Worm (Caenorhabditis elegans) whole organism, L1 larva: Measurements from ENCODE around the gene F32D8.13.
A peak's percentile ranks its signal among the peaks of the same experiment; 100 is the strongest.

Source experiments
- C04F5.9 ChIP-seq: sonication (generic microtip); optimal IDR thresholded peaks from 2 replicates; lab custom pipeline; 2016; ENCODE audit warnings: missing genetic modification characterization, missing compliant biosample characterization
- C16A3.4 ChIP-seq: fragments of 150-350 bp; optimal IDR thresholded peaks from 2 replicates; lab custom pipeline; 2014; ENCODE audit warnings: missing biosample characterization, missing genetic modification characterization
- Y116A8C.19 ChIP-seq: sonication (generic microtip); optimal IDR thresholded peaks from 2 replicates; lab custom pipeline; 2016; ENCODE audit warnings: missing compliant biosample characterization, missing genetic modification characterization, borderline replicate concordance
- alr-1 ChIP-seq: fragments of 200-800 bp; sonication (Bioruptor generic); optimal IDR thresholded peaks from 2 replicates; lab custom pipeline; 2018; ENCODE audit warnings: borderline replicate concordance, mild to moderate bottlenecking, missing genetic modification characterization, missing compliant biosample characterization
- ama-1 ChIP-seq: fragments of 150-350 bp; optimal IDR thresholded peaks from 2 replicates; lab custom pipeline; 2014
- ceh-8 ChIP-seq: fragments of 200-800 bp; sonication (Bioruptor generic); optimal IDR thresholded peaks from 2 replicates; lab custom pipeline; 2018; ENCODE audit warnings: mild to moderate bottlenecking, missing genetic modification characterization, moderate library complexity, missing compliant biosample characterization
- ceh-88 ChIP-seq: fragments of 200-800 bp; sonication (Bioruptor generic); IDR thresholded peaks from 2 replicates; pipeline ENCODE4 v1.3.6; 2022; ENCODE audit warnings: missing genetic modification characterization, missing compliant biosample characterization
- ceh-90 ChIP-seq: sonication (generic microtip); optimal IDR thresholded peaks from 2 replicates; lab custom pipeline; 2016; ENCODE audit warnings: missing genetic modification characterization, missing compliant biosample characterization
- ces-1 ChIP-seq: fragments of 150-350 bp; optimal IDR thresholded peaks from 2 replicates; lab custom pipeline; 2014; ENCODE audit warnings: missing biosample characterization, missing genetic modification reagents, missing genetic modification characterization
- dsc-1 ChIP-seq: sonication (generic microtip); optimal IDR thresholded peaks from 2 replicates; lab custom pipeline; 2016; ENCODE audit warnings: mild to moderate bottlenecking, missing genetic modification characterization, missing compliant biosample characterization
- efl-1 ChIP-seq, 4 experiments: fragments of 150-350 bp; optimal IDR thresholded peaks in 3 of 4; peaks in 1 of 4; 1 replicate in 1 of 4; 2 replicates in 3 of 4; lab custom pipeline; 2014; ENCODE audit warnings: missing biosample characterization in 2 of 4, missing genetic modification characterization in 2 of 4, missing genetic modification reagents in 2 of 4
- elt-2 ChIP-seq: sonication (generic microtip); optimal IDR thresholded peaks from 2 replicates; lab custom pipeline; 2016; ENCODE audit warnings: missing genetic modification characterization, mild to moderate bottlenecking, inconsistent platforms, missing compliant biosample characterization, missing genetic modification reagents
- ets-5 ChIP-seq: fragments of 200-800 bp; sonication (Bioruptor generic); IDR thresholded peaks from 2 replicates; pipeline ENCODE4 v1.3.6; 2022; ENCODE audit warnings: missing genetic modification characterization, missing compliant biosample characterization
- fkh-10 ChIP-seq: sonication (generic microtip); optimal IDR thresholded peaks from 2 replicates; lab custom pipeline; 2017; ENCODE audit warnings: missing biosample characterization, missing genetic modification reagents, missing genetic modification characterization
- fkh-8 ChIP-seq: sonication (generic microtip); optimal IDR thresholded peaks from 2 replicates; lab custom pipeline; 2016; ENCODE audit warnings: mild to moderate bottlenecking, missing genetic modification characterization, missing compliant biosample characterization
- hlh-17 ChIP-seq: fragments of 200-800 bp; sonication (Bioruptor generic); optimal IDR thresholded peaks from 2 replicates; lab custom pipeline; 2018; ENCODE audit warnings: missing genetic modification characterization, mild to moderate bottlenecking, missing compliant biosample characterization, moderate library complexity, borderline replicate concordance
- irx-1 ChIP-seq: sonication (generic microtip); optimal IDR thresholded peaks from 2 replicates; lab custom pipeline; 2016; ENCODE audit warnings: missing genetic modification characterization, missing compliant biosample characterization
- lin-13 ChIP-seq: fragments of 150-350 bp; optimal IDR thresholded peaks from 2 replicates; lab custom pipeline; 2014; ENCODE audit warnings: missing biosample characterization, missing genetic modification reagents, missing genetic modification characterization
- lin-14 ChIP-seq: fragments of 200-800 bp; sonication (Bioruptor generic); optimal IDR thresholded peaks from 2 replicates; lab custom pipeline; 2018; ENCODE audit warnings: mild to moderate bottlenecking, missing genetic modification characterization, moderate library complexity, missing compliant biosample characterization
- lin-15B ChIP-seq: fragments of 150-350 bp; sonication (generic microtip); optimal IDR thresholded peaks from 3 replicates; lab custom pipeline; 2014; ENCODE audit warnings: missing biosample characterization, missing genetic modification characterization
- lin-35 ChIP-seq, 2 experiments: fragments of 150-350 bp; optimal IDR thresholded peaks; 2 replicates each; lab custom pipeline; 2014; ENCODE audit warnings: missing biosample characterization in 2 of 2, missing genetic modification characterization in 2 of 2, missing genetic modification reagents in 2 of 2
- lsy-2 ChIP-seq, 2 experiments: fragments of 150-350 bp; optimal IDR thresholded peaks; 2 replicates each; lab custom pipeline; 2014; ENCODE audit warnings: missing biosample characterization in 2 of 2, missing genetic modification characterization in 2 of 2
- mdl-1 ChIP-seq, 2 experiments: fragments of 150-350 bp; optimal IDR thresholded peaks; 2 replicates each; lab custom pipeline; 2014 to 2017; ENCODE audit warnings: missing biosample characterization in 2 of 2, missing genetic modification characterization in 2 of 2, inconsistent platforms in 1 of 2
- mep-1 ChIP-seq: fragments of 150-350 bp; optimal IDR thresholded peaks from 2 replicates; lab custom pipeline; 2014; ENCODE audit warnings: missing biosample characterization, missing genetic modification characterization
- nhr-11 ChIP-seq: fragments of 150-350 bp; optimal IDR thresholded peaks from 2 replicates; lab custom pipeline; 2014; ENCODE audit warnings: missing biosample characterization, missing genetic modification characterization
- nhr-12 ChIP-seq: sonication (generic microtip); optimal IDR thresholded peaks from 2 replicates; lab custom pipeline; 2017; ENCODE audit warnings: missing biosample characterization, missing genetic modification characterization
- nhr-19 ChIP-seq: fragments of 200-800 bp; sonication (Bioruptor generic); conservative IDR thresholded peaks from 2 replicates; pipeline ENCODE4 v1.3.6; 2022; ENCODE audit warnings: missing genetic modification characterization, missing compliant biosample characterization
- nhr-20 ChIP-seq: sonication (generic microtip); optimal IDR thresholded peaks from 2 replicates; lab custom pipeline; 2016; ENCODE audit warnings: mild to moderate bottlenecking, missing genetic modification characterization, missing compliant biosample characterization
- nhr-47 ChIP-seq: sonication (generic microtip); optimal IDR thresholded peaks from 2 replicates; lab custom pipeline; 2016; ENCODE audit warnings: mild to moderate bottlenecking, missing genetic modification characterization, moderate library complexity, missing compliant biosample characterization
- nhr-71 ChIP-seq: sonication (generic microtip); optimal IDR thresholded peaks from 2 replicates; lab custom pipeline; 2016; ENCODE audit warnings: mild to moderate bottlenecking, missing genetic modification characterization, moderate library complexity, missing compliant biosample characterization
- nhr-85 ChIP-seq: sonication (generic microtip); peaks from one replicate; lab custom pipeline; 2016; ENCODE audit warnings: missing genetic modification characterization, inconsistent platforms, missing compliant biosample characterization
- pax-3 ChIP-seq: fragments of 200-800 bp; sonication (Bioruptor generic); optimal IDR thresholded peaks from 2 replicates; lab custom pipeline; 2018; ENCODE audit warnings: mild to moderate bottlenecking, missing genetic modification characterization, moderate library complexity, missing compliant biosample characterization
- rnt-1 ChIP-seq: sonication (generic microtip); optimal IDR thresholded peaks from 2 replicates; lab custom pipeline; 2016; ENCODE audit warnings: mild to moderate bottlenecking, missing genetic modification characterization, moderate library complexity, missing compliant biosample characterization
- skn-1 ChIP-seq: fragments of 150-350 bp; optimal IDR thresholded peaks from 2 replicates; lab custom pipeline; 2014; ENCODE audit warnings: missing biosample characterization, missing genetic modification characterization
- snpc-4 ChIP-seq: fragments of 150-350 bp; optimal IDR thresholded peaks from 2 replicates; lab custom pipeline; 2014; ENCODE audit warnings: missing biosample characterization, missing genetic modification characterization
- sptf-1 ChIP-seq: fragments of 150-350 bp; optimal IDR thresholded peaks from 2 replicates; lab custom pipeline; 2014; ENCODE audit warnings: missing biosample characterization, missing genetic modification characterization
- sup-37 ChIP-seq: fragments of 200-800 bp; sonication (Bioruptor generic); optimal IDR thresholded peaks from 2 replicates; lab custom pipeline; 2018; ENCODE audit warnings: mild to moderate bottlenecking, missing genetic modification characterization, missing compliant biosample characterization
- swsn-7 ChIP-seq: sonication (generic microtip); optimal IDR thresholded peaks from 2 replicates; lab custom pipeline; 2016; ENCODE audit warnings: missing genetic modification characterization, missing compliant biosample characterization
- tbx-2 ChIP-seq: sonication (generic microtip); optimal IDR thresholded peaks from 2 replicates; lab custom pipeline; 2016; ENCODE audit warnings: missing genetic modification characterization, missing compliant biosample characterization
- tlp-1 ChIP-seq: fragments of 150-350 bp; optimal IDR thresholded peaks from 2 replicates; lab custom pipeline; 2014; ENCODE audit warnings: missing biosample characterization, missing genetic modification characterization
- unc-30 ChIP-seq: sonication (generic microtip); optimal IDR thresholded peaks from 2 replicates; lab custom pipeline; 2017; ENCODE audit warnings: missing biosample characterization, missing genetic modification characterization
- unc-98 ChIP-seq: fragments of 200-800 bp; sonication (Bioruptor generic); IDR thresholded peaks from 2 replicates; pipeline ENCODE4 v1.3.6; 2022; ENCODE audit warnings: missing genetic modification characterization, missing compliant biosample characterization
- vab-15 ChIP-seq: sonication (generic microtip); optimal IDR thresholded peaks from 2 replicates; lab custom pipeline; 2017; ENCODE audit warnings: missing genotype, mild to moderate bottlenecking, missing genetic modification characterization, missing compliant biosample characterization
- zag-1 ChIP-seq: fragments of 150-350 bp; optimal IDR thresholded peaks from 2 replicates; lab custom pipeline; 2014; ENCODE audit warnings: missing biosample characterization, missing genetic modification characterization
- zip-4 ChIP-seq: fragments of 200-800 bp; sonication (Bioruptor generic); optimal IDR thresholded peaks from 2 replicates; lab custom pipeline; 2018; ENCODE audit warnings: mild to moderate bottlenecking, missing genetic modification characterization, moderate library complexity, missing compliant biosample characterization
- ztf-11 ChIP-seq, 2 experiments: sonication (generic microtip); optimal IDR thresholded peaks; 2 replicates each; lab custom pipeline; 2016 to 2017; ENCODE audit warnings: missing genetic modification characterization in 2 of 2, missing biosample characterization in 1 of 2, missing compliant biosample characterization in 1 of 2

The F32D8.13 gene

ce11 chrV:10871457-10871861 is 24.9 kb downstream of the F32D8.13 start (continued):
- TF ChIP-seq rnt-1 (tag; lab: Kevin White, UChicago) (peak; percentile 81), unc-98 (GFP tag; lab: Robert Waterston, UW) (no peak), nhr-47 (tag; lab: Kevin White, UChicago) (peak; percentile 88), efl-1 (optimal IDR thresholded peaks at IDR 0.05; lab: Kevin White, UChicago) (peak; percentile 71 to 72), efl-1 (GFP tag; optimal IDR thresholded peaks at IDR 0.05 in 1 of 2; lab: Kevin White, UChicago) (peak; percentile 38 to 88), zag-1 (tag; lab: Kevin White, UChicago) (no peak), swsn-7 (peak; percentile 84), sup-37 (GFP tag; lab: Kevin White, UChicago) (peak; percentile 55), ceh-8 (GFP tag; lab: Kevin White, UChicago) (no peak), fkh-8 (tag; lab: Kevin White, UChicago) (peak; percentile 89), nhr-20 (tag; lab: Kevin White, UChicago) (peak; percentile 95), lin-35 (GFP tag; optimal IDR thresholded peaks at IDR 0.05; lab: Kevin White, UChicago) (peak; percentile 60 to 72), tbx-2 (tag; lab: Kevin White, UChicago) (peak; percentile 90), fkh-10 (GFP tag; lab: Kevin White, UChicago) (peak; percentile 97), ces-1 (no peak), zip-4 (GFP tag; lab: Kevin White, UChicago) (no peak), elt-2 (tag; lab: Kevin White, UChicago) (no peak), ama-1 (lab: Kevin White, UChicago) (no peak), unc-30 (tag; lab: Kevin White, UChicago) (no peak), ztf-11 (tag; optimal IDR thresholded peaks at IDR 0.05; lab: Kevin White, UChicago) (peak in 1 of 2 experiments; percentile 31), C16A3.4 (tag; lab: Kevin White, UChicago) (peak; percentile 44), nhr-19 (GFP tag; lab: Robert Waterston, UW) (peak; percentile 81), vab-15 (tag; lab: Kevin White, UChicago) (no peak), dsc-1 (tag; lab: Kevin White, UChicago) (peak; percentile 81), ets-5 (GFP tag; lab: Robert Waterston, UW) (no peak), ceh-90 (tag; lab: Kevin White, UChicago) (no peak), tlp-1 (no peak), sptf-1 (tag; lab: Kevin White, UChicago) (no peak), lin-13 (GFP tag; lab: Kevin White, UChicago) (peak; percentile 73), nhr-11 (peak; percentile 10), mep-1 (tag; lab: Kevin White, UChicago) (peak; percentile 92), nhr-12 (tag; lab: Kevin White, UChicago) (no peak), pax-3 (tag; lab: Kevin White, UChicago) (peak; percentile 56), alr-1 (tag; lab: Kevin White, UChicago) (no peak), lin-15B (tag; lab: Kevin White, UChicago) (no peak), lsy-2 (tag; optimal IDR thresholded peaks at IDR 0.05; lab: Kevin White, UChicago) (peak; percentile 73 to 84), snpc-4 (tag; lab: Kevin White, UChicago) (peak; percentile 63), hlh-17 (GFP tag; lab: Kevin White, UChicago) (no peak), Y116A8C.19 (no peak)
- TF ChIP-seq, all 84 proteins: peak for 48

ce11 chrV:10870050-10870449 is 26.3 kb downstream of the F32D8.13 start:
- TF ChIP-seq lin-14 (GFP tag; lab: Kevin White, UChicago) (peak; percentile 61), nhr-85 (tag; lab: Kevin White, UChicago) (peak; percentile 31), skn-1 (tag; lab: Kevin White, UChicago) (no peak), ztf-11 (tag; optimal IDR thresholded peaks at IDR 0.05; lab: Kevin White, UChicago) (no peak), irx-1 (tag; lab: Kevin White, UChicago) (no peak), mdl-1 (tag; optimal IDR thresholded peaks at IDR 0.05; lab: Kevin White, UChicago) (peak in 1 of 2 experiments; percentile 26), Y116A8C.19 (no peak), dsc-1 (tag; lab: Kevin White, UChicago) (peak; percentile 9), rnt-1 (tag; lab: Kevin White, UChicago) (peak; percentile 45), nhr-11 (no peak), ceh-88 (no peak), nhr-19 (GFP tag; lab: Robert Waterston, UW) (peak; percentile 28), nhr-71 (tag; lab: Kevin White, UChicago) (peak; percentile 63), fkh-10 (GFP tag; lab: Kevin White, UChicago) (no peak), C04F5.9 (tag; lab: Kevin White, UChicago) (no peak)
